Worm (Caenorhabditis elegans): ENCODE data around the gene fbxb-91.

ce11 chrII:3739647-3740046 is 10.9 kb downstream of the fbxb-91 start, which contains the start of gene F12E12.2:
- no peak for TF ChIP-seq nhr-41 (GFP tag; IDR thresholded peaks at IDR 0.05)
- no peak for TF ChIP-seq arid-1 (GFP tag; conservative IDR thresholded peaks at IDR 0.05)

All from whole organism, L4 larva.